Worm (Caenorhabditis elegans): Measurements from ENCODE around the gene srd-20.

Gene srd-20

DNA sequence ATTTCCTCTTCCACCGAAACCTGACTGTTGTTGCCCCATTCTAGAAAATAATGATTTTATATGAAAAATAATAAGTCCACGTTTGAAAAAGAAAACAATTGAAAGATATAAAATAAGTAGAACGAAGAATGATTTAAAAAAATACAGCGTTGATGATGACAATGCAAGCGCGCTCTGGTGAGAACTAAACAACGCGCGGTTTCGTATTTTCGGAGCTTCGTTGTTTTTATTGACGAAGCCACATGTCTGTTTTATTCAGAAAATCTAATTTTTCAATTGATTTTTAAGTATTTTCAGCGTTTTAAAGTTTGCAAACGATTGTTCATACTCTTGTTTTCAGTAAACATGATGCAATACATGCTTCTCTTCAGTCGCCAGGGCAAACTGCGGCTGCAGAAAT, 37.8 kb upstream of the srd-20 start, which contains the start of the genes rpt-2 and aps-1:
TSS of gene rpt-2 (minus strand) at position 40 of the 400 bp plus-strand sequence.
TSS of gene aps-1 (plus strand) at position 341 of the 400 bp plus-strand sequence.
- TF ChIP-seq skn-1 (tag; optimal IDR thresholded peaks at IDR 0.05) (peak; percentile 100), nfya-1 (tag; optimal IDR thresholded peaks at IDR 0.05; ENCODE audit: insufficient read depth) (peak; percentile 87), ZK546.5 (tag; optimal IDR thresholded peaks at IDR 0.05) (no peak), hmg-11 (tag; optimal IDR thresholded peaks at IDR 0.05) (peak; percentile 27), R02D3.7 (tag; optimal IDR thresholded peaks at IDR 0.05) (peak; percentile 59), ceh-16 (tag; optimal IDR thresholded peaks at IDR 0.05) (no peak), pha-4 (tag; optimal IDR thresholded peaks at IDR 0.05) (peak; percentile 95), elt-1 (tag; optimal IDR thresholded peaks at IDR 0.05) (peak; percentile 27), elt-2 (tag; optimal IDR thresholded peaks at IDR 0.05) (peak; percentile 49), nhr-237 (tag; optimal IDR thresholded peaks at IDR 0.05) (no peak), lin-15B (tag; optimal IDR thresholded peaks at IDR 0.05) (peak; percentile 97), nhr-23 (tag; optimal IDR thresholded peaks at IDR 0.05) (peak; percentile 93), nhr-43 (tag; optimal IDR thresholded peaks at IDR 0.05; ENCODE audit: poor library complexity, severe bottlenecking) (peak; percentile 60), pqm-1 (tag; optimal IDR thresholded peaks at IDR 0.05) (peak; percentile 32), jun-1 (tag; optimal IDR thresholded peaks at IDR 0.05) (peak; percentile 62), ceh-82 (tag; optimal IDR thresholded peaks at IDR 0.05) (no peak), ceh-28 (tag; optimal IDR thresholded peaks at IDR 0.05) (peak; percentile 34), nhr-25 (tag; optimal IDR thresholded peaks at IDR 0.05) (peak; percentile 85), lin-39 (tag; optimal IDR thresholded peaks at IDR 0.05) (peak; percentile 75), snpc-4 (tag; optimal IDR thresholded peaks at IDR 0.05) (peak; percentile 71), lsy-12 (tag; optimal IDR thresholded peaks at IDR 0.05) (peak; percentile 62), egl-5 (tag; optimal IDR thresholded peaks at IDR 0.05) (peak; percentile 84), daf-12 (tag; optimal IDR thresholded peaks at IDR 0.05) (no peak)

DNA sequence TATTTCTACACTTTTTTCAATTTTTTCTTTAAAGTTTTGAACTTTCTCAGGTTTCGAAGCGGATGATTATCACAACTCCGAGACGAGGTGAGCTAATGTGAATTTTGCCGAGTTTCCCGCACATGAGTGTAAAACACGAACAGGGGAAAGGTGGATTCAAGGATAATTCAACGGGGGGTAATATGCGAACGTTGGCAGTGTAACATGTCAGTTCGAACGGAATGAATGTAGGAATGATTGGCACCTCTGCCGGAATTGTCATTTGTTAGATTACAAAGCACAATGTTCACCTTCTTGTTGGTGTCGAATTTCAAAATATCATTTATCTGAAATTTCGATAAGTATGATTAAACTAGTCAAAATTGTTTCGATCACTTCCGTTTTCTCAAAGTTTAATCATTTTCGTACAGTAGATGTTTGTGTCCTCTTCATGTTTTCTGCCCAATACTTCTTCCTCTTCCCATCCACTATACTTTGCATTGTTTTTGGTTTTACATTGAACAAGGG, 36.4 kb upstream of the srd-20 start, which contains the start of gene picc-1:
TSS of gene picc-1 (plus strand) at position 51 of the 507 bp plus-strand sequence.
- TF ChIP-seq nhr-77 (tag; optimal IDR thresholded peaks at IDR 0.05) (no peak), elt-2 (tag; optimal IDR thresholded peaks at IDR 0.05) (peak; percentile 39), egl-27 (tag; optimal IDR thresholded peaks at IDR 0.05) (no peak), daf-12 (tag; optimal IDR thresholded peaks at IDR 0.05) (no peak), nhr-43 (tag; optimal IDR thresholded peaks at IDR 0.05; ENCODE audit: poor library complexity, severe bottlenecking) (peak; percentile 61), aly-2 (tag; optimal IDR thresholded peaks at IDR 0.05) (peak; percentile 66), ama-1 (optimal IDR thresholded peaks at IDR 0.05) (peak; percentile 84), ztf-4 (tag; optimal IDR thresholded peaks at IDR 0.05) (no peak), fos-1 (tag; optimal IDR thresholded peaks at IDR 0.05) (no peak)

DNA sequence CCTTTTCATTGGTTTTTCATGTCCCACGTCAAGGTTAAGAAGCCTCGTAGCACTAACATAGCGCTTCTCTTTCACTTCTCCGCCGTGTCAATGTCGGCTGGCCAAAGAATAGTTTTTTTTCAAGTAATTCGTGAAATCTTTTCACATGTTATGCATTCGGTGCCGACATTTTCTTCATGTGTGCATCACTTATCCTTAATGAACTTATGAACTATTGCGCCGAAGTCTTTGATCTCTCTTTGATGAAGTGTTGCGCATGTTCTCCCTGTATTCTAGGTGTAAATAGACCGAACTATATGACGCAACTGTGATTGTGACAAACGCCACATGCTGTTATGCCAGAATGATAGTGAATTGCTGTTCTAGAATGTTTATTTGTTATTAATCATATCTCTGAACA, 33.3 kb upstream of the srd-20 start:
- TF ChIP-seq nhr-43 (tag; optimal IDR thresholded peaks at IDR 0.05; ENCODE audit: poor library complexity, severe bottlenecking), result peak; percentile 13
- TF ChIP-seq nhr-25 (tag; optimal IDR thresholded peaks at IDR 0.05), result peak; percentile 51
- no peak for TF ChIP-seq nfya-1 (tag; optimal IDR thresholded peaks at IDR 0.05; ENCODE audit: insufficient read depth)

DNA sequence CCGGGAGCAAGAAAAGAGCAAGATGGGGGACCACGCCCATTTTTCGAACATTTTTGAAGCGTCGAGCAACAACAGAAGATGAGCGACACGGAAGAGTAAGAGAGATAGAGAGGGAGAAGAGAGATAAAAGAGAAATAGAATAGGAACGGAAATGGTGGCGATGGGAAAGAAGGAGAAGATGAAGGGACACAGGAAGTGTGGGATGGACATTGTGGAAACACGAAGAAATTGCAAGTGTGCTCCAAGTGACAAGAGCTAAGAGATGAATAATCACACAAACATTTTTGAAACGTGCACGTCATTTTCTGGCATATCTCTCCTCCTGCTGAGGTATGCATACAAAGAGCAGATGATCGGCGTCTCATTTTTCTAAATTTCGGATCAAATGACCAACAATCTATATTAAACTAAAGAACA, 24.8 kb upstream of the srd-20 start:
- TF ChIP-seq nhr-25 (tag; optimal IDR thresholded peaks at IDR 0.05), result no peak
- TF ChIP-seq nfya-1 (tag; optimal IDR thresholded peaks at IDR 0.05; ENCODE audit: insufficient read depth), result peak; percentile 70
- TF ChIP-seq tbx-2 (tag; optimal IDR thresholded peaks at IDR 0.05), result peak; percentile 28
- TF ChIP-seq unc-62 (GFP tag; optimal IDR thresholded peaks at IDR 0.05), result peak; percentile 22
- no peak for TF ChIP-seq ZK546.5 (tag; optimal IDR thresholded peaks at IDR 0.05)
- TF ChIP-seq lin-39 (tag; optimal IDR thresholded peaks at IDR 0.05), result peak; percentile 73
- no peak for TF ChIP-seq ceh-9 (tag; optimal IDR thresholded peaks at IDR 0.05)
- TF ChIP-seq egl-5 (tag; optimal IDR thresholded peaks at IDR 0.05), result peak; percentile 27

DNA sequence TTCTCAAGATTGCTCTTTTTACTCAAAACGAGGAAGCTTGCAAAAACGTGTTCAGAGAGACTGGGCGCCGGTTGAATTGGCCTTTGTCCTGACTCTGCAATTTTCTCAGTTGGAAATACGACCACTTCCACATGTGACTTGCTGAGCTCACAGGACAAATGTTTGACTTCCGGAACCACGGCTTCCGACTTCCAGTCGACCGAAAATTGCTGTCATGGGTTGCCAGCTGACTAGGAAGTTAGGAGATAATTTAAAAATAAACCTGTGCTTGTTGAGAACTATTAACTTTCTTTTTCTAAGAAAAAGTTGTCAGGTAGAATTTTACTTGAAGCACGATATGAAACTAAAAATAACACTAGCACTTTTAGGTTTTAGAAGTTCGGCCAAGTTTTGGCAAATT, 23.8 kb upstream of the srd-20 start:
- TF ChIP-seq tbx-2 (tag; optimal IDR thresholded peaks at IDR 0.05) (peak; percentile 52), jun-1 (tag; optimal IDR thresholded peaks at IDR 0.05) (no peak), nhr-12 (tag; optimal IDR thresholded peaks at IDR 0.05) (no peak)
